Fruit fly (Drosophila melanogaster): Measurements from ENCODE around the gene CG13051.

DNA sequence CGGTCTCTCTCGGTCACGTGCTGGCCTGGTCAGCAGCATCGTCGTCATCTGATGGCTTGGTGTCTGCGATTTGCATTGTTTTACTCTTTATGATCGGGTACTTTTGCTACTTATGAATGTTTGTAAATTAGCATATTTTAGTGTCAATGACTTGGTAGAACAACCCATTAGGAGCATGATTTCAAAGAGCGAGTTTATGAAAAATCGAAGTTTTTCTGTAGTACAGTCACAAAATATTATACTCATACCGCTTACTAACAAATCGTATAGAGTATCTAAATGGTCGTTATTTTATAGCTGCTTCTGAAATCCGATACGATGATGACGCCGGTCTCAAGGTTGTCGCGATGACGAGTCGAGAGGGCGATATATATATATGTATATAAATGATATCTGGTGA, 21.4 kb upstream of the CG13051 start:
- TF ChIP-seq CTCF (optimal IDR thresholded peaks at IDR 0.05) (no peak), CG8478 (optimal IDR thresholded peaks at IDR 0.05) (no peak)

Measured in S2 (cell line).